Worm (Caenorhabditis elegans) whole organism, late embryonic: Measurements from ENCODE around the gene msp-152.

ENCODE experiments used
- K09A11.1 ChIP-seq: sonication (generic microtip); optimal IDR thresholded peaks from 2 replicates; lab custom pipeline; 2017; ENCODE audit warnings: antibody characterized with exemption, mild to moderate bottlenecking, missing genetic modification characterization, missing compliant biosample characterization; ENCODE audit not compliant: insufficient read depth
- ama-1 ChIP-seq: fragments of 150-350 bp; optimal IDR thresholded peaks from 2 replicates; lab custom pipeline; 2014
- ceh-31 ChIP-seq: sonication (generic microtip); optimal IDR thresholded peaks from 2 replicates; lab custom pipeline; 2016; ENCODE audit warnings: missing genetic modification characterization, missing compliant biosample characterization
- elt-2 ChIP-seq: sonication (generic microtip); optimal IDR thresholded peaks from 2 replicates; lab custom pipeline; 2016; ENCODE audit warnings: missing genetic modification reagents, missing genetic modification characterization, missing compliant biosample characterization
- hlh-15 ChIP-seq: sonication (generic microtip); optimal IDR thresholded peaks from 2 replicates; lab custom pipeline; 2016; ENCODE audit warnings: missing genetic modification characterization, missing compliant biosample characterization
- sdc-2 ChIP-seq: sonication (generic microtip); optimal IDR thresholded peaks from 2 replicates; lab custom pipeline; 2016; ENCODE audit warnings: missing genotype, missing genetic modification characterization, missing compliant biosample characterization

DNA sequence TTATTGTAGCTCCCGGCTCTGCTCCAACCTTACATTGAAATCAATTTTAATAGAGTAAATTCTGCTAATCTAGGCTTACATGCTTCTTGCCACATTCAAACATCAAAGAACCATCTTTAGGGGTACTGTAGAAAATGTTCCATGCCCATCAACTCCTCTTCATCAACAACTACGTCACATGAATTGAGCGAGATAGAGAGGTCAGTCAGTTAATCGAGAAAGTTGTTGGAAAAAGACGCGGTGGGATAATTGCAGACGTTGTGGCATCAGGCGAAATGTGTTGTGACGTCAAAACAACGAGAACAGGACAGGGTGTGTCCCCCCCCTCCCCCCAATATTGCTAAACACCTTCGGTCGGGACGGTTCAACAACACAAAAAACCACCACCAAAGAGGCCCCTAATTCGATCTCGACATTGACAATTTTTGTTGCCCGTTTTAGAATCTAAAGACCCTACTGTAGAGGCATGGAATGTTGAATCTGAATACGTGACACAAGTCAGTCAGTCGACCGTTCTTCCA is 14.3 kb upstream of the msp-152 start:
- no peak for TF ChIP-seq ama-1 (lab: Kevin White, UChicago)
- no peak for TF ChIP-seq sdc-2 (tag; lab: Kevin White, UChicago)
- TF ChIP-seq K09A11.1 (tag; lab: Kevin White, UChicago): no peak
- no peak for TF ChIP-seq hlh-15 (tag; lab: Kevin White, UChicago)
- no peak for TF ChIP-seq ceh-31 (tag; lab: Kevin White, UChicago)
- no peak for TF ChIP-seq elt-2 (tag; lab: Kevin White, UChicago)
